Worm (Caenorhabditis elegans) whole organism, L4 larva: Measurements from ENCODE around the gene lon-2.

ENCODE experiments used
- F49E8.2 ChIP-seq: sonication (generic microtip); optimal IDR thresholded peaks from 2 replicates; lab custom pipeline; 2016; ENCODE audit warnings: missing compliant biosample characterization, mild to moderate bottlenecking, missing genetic modification characterization, borderline replicate concordance
- R02D3.7 ChIP-seq: fragments of 150-350 bp; sonication (generic microtip); optimal IDR thresholded peaks from 3 replicates; lab custom pipeline; 2014; ENCODE audit warnings: missing biosample characterization, missing genetic modification characterization
- T20F7.1 ChIP-seq: fragments of 200-800 bp; sonication (Bioruptor generic); optimal IDR thresholded peaks from 2 replicates; lab custom pipeline; 2018; ENCODE audit warnings: mild to moderate bottlenecking, missing genetic modification characterization, missing compliant biosample characterization
- T26A8.4 ChIP-seq: fragments of 200-800 bp; sonication (Bioruptor generic); IDR thresholded peaks from 2 replicates; pipeline ENCODE4 v1.3.6; 2022; ENCODE audit warnings: missing genetic modification characterization, missing compliant biosample characterization
- Y5F2A.4 ChIP-seq: fragments of 200-800 bp; sonication (Bioruptor generic); optimal IDR thresholded peaks from 2 replicates; lab custom pipeline; 2018; ENCODE audit warnings: mild to moderate bottlenecking, missing genetic modification characterization, missing compliant biosample characterization
- ZK546.5 ChIP-seq, 2 experiments: sonication (generic microtip); optimal IDR thresholded peaks; 2 replicates each; lab custom pipeline; 2017; ENCODE audit warnings: missing biosample characterization in 2 of 2, missing genetic modification characterization in 2 of 2
- aha-1 ChIP-seq: fragments of 150-350 bp; peaks from one replicate; lab custom pipeline; 2014; ENCODE audit warnings: missing biosample characterization, missing genetic modification characterization
- arid-1 ChIP-seq: fragments of 200-800 bp; sonication (Bioruptor generic); conservative IDR thresholded peaks from 2 replicates; pipeline ENCODE4 v1.3.6; 2022; ENCODE audit warnings: missing genetic modification reagents, missing genetic modification characterization, missing compliant biosample characterization
- attf-4 ChIP-seq: sonication (generic microtip); optimal IDR thresholded peaks from 3 replicates; lab custom pipeline; 2017; ENCODE audit warnings: missing biosample characterization, missing genetic modification characterization
- ceh-32 ChIP-seq: sonication (generic microtip); optimal IDR thresholded peaks from 2 replicates; lab custom pipeline; 2016; ENCODE audit warnings: mild to moderate bottlenecking, missing genetic modification characterization, missing compliant biosample characterization; ENCODE audit not compliant: poor library complexity
- ceh-62 ChIP-seq: sonication (generic microtip); optimal IDR thresholded peaks from 2 replicates; lab custom pipeline; 2017; ENCODE audit warnings: missing biosample characterization, missing genetic modification characterization
- cey-2 ChIP-seq: sonication (generic microtip); optimal IDR thresholded peaks from 3 replicates; lab custom pipeline; 2017; ENCODE audit warnings: missing genetic modification characterization, mild to moderate bottlenecking, missing compliant biosample characterization, antibody characterized with exemption, borderline replicate concordance; ENCODE audit not compliant: insufficient read depth
- ctbp-1 ChIP-seq: fragments of 200-800 bp; sonication (Bioruptor generic); IDR thresholded peaks from 2 replicates; pipeline ENCODE4 v1.3.6; 2022; ENCODE audit warnings: missing genetic modification reagents, missing genetic modification characterization, missing compliant biosample characterization
- dmd-6 ChIP-seq: fragments of 200-800 bp; sonication (Bioruptor generic); IDR thresholded peaks from 2 replicates; pipeline ENCODE4 v1.3.6; 2022; ENCODE audit warnings: missing genetic modification reagents, missing genetic modification characterization, missing compliant biosample characterization
- dmd-9 ChIP-seq: fragments of 200-800 bp; sonication (Bioruptor generic); IDR thresholded peaks from 2 replicates; pipeline ENCODE4 v1.3.6; 2022; ENCODE audit warnings: missing genetic modification reagents, missing genetic modification characterization, missing compliant biosample characterization
- duxl-1 ChIP-seq: sonication (generic microtip); optimal IDR thresholded peaks from 2 replicates; lab custom pipeline; 2016; ENCODE audit warnings: mild to moderate bottlenecking, missing genetic modification characterization, moderate library complexity, missing compliant biosample characterization; ENCODE audit not compliant: poor library complexity
- egl-27 ChIP-seq: sonication (generic microtip); optimal IDR thresholded peaks from 3 replicates; lab custom pipeline; 2017; ENCODE audit warnings: missing biosample characterization, missing genetic modification reagents, missing genetic modification characterization
- fkh-10 ChIP-seq: fragments of 150-350 bp; optimal IDR thresholded peaks from 2 replicates; lab custom pipeline; 2014; ENCODE audit warnings: missing biosample characterization, missing genetic modification reagents, missing genetic modification characterization
- hif-1 ChIP-seq, 2 experiments: sonication (generic microtip); optimal IDR thresholded peaks; 2 replicates each; lab custom pipeline; 2016 to 2017; ENCODE audit warnings: missing compliant biosample characterization in 2 of 2, missing genetic modification characterization in 2 of 2, missing genetic modification reagents in 2 of 2, missing genotype in 2 of 2, mild to moderate bottlenecking in 1 of 2
- hlh-11 ChIP-seq: fragments of 200-800 bp; sonication (Bioruptor generic); optimal IDR thresholded peaks from 2 replicates; lab custom pipeline; 2018; ENCODE audit warnings: mild to moderate bottlenecking, missing genetic modification characterization, missing compliant biosample characterization
- hmg-1.1 ChIP-seq: fragments of 200-800 bp; sonication (Bioruptor generic); IDR thresholded peaks from 2 replicates; pipeline ENCODE4 v1.3.6; 2022; ENCODE audit warnings: missing genetic modification reagents, missing genetic modification characterization, missing compliant biosample characterization
- jun-1 ChIP-seq: fragments of 150-350 bp; optimal IDR thresholded peaks from 2 replicates; lab custom pipeline; 2014; ENCODE audit warnings: missing biosample characterization, missing genetic modification reagents, missing genetic modification characterization
- lin-1 ChIP-seq: fragments of 200-800 bp; sonication (Bioruptor generic); IDR thresholded peaks from 2 replicates; pipeline ENCODE4 v1.3.6; 2022; ENCODE audit warnings: missing genetic modification reagents, missing genetic modification characterization, missing compliant biosample characterization
- lin-13 ChIP-seq: fragments of 150-350 bp; optimal IDR thresholded peaks from 2 replicates; lab custom pipeline; 2014; ENCODE audit warnings: missing biosample characterization, missing genetic modification reagents, missing genetic modification characterization
- lin-15B ChIP-seq: fragments of 150-350 bp; sonication (generic microtip); optimal IDR thresholded peaks from 3 replicates; lab custom pipeline; 2014; ENCODE audit warnings: missing biosample characterization, missing genetic modification characterization
- lin-39 ChIP-seq: fragments of 150-350 bp; optimal IDR thresholded peaks from 2 replicates; lab custom pipeline; 2014; ENCODE audit warnings: missing biosample characterization, missing genetic modification reagents, missing genetic modification characterization
- lir-3 ChIP-seq: sonication (generic microtip); optimal IDR thresholded peaks from 2 replicates; lab custom pipeline; 2016; ENCODE audit warnings: mild to moderate bottlenecking, missing genetic modification characterization, missing compliant biosample characterization
- madf-5 ChIP-seq, 2 experiments: fragments of 200-800 bp; sonication (Bioruptor generic); IDR thresholded peaks; 2 replicates each; pipeline ENCODE4 v1.3.6; 2022; ENCODE audit warnings: missing compliant biosample characterization in 2 of 2, missing genetic modification characterization in 2 of 2
- mdl-1 ChIP-seq, 2 experiments: fragments of 150-350 bp in 1 of 2; sonication (generic microtip) in 1 of 2; optimal IDR thresholded peaks; 2 replicates each; lab custom pipeline; 2014 to 2017; ENCODE audit warnings: missing biosample characterization in 2 of 2, missing genetic modification characterization in 2 of 2
- mep-1 ChIP-seq: fragments of 150-350 bp; sonication (generic microtip); optimal IDR thresholded peaks from 3 replicates; lab custom pipeline; 2014; ENCODE audit warnings: missing biosample characterization, missing genetic modification characterization
- mxl-2 ChIP-seq: fragments of 200-800 bp; sonication (Bioruptor generic); conservative IDR thresholded peaks from 2 replicates; pipeline ENCODE4 v1.3.6; 2022; ENCODE audit warnings: missing genetic modification reagents, missing genetic modification characterization, missing compliant biosample characterization
- mxl-3 ChIP-seq: fragments of 200-800 bp; sonication (Bioruptor generic); optimal IDR thresholded peaks from 2 replicates; lab custom pipeline; 2018; ENCODE audit warnings: mild to moderate bottlenecking, missing genetic modification characterization, missing compliant biosample characterization
- nhr-102 ChIP-seq: sonication (generic microtip); optimal IDR thresholded peaks from 2 replicates; lab custom pipeline; 2016; ENCODE audit warnings: mild to moderate bottlenecking, missing genetic modification characterization, moderate library complexity, missing compliant biosample characterization
- nhr-25 ChIP-seq: sonication (generic microtip); optimal IDR thresholded peaks from 2 replicates; lab custom pipeline; 2017; ENCODE audit warnings: missing genetic modification characterization, mild to moderate bottlenecking, missing compliant biosample characterization, antibody characterized with exemption, moderate library complexity, borderline replicate concordance; ENCODE audit not compliant: insufficient read depth
- nhr-28 ChIP-seq: fragments of 150-350 bp; optimal IDR thresholded peaks from 2 replicates; lab custom pipeline; 2014; ENCODE audit warnings: missing biosample characterization, missing genetic modification characterization
- nhr-41 ChIP-seq: fragments of 200-800 bp; sonication (Bioruptor generic); IDR thresholded peaks from 2 replicates; pipeline ENCODE4 v1.3.6; 2022; ENCODE audit warnings: missing genetic modification reagents, missing genetic modification characterization, missing compliant biosample characterization
- nhr-42 ChIP-seq: fragments of 200-800 bp; sonication (Bioruptor generic); IDR thresholded peaks from 2 replicates; pipeline ENCODE4 v1.3.6; 2022; ENCODE audit warnings: missing genetic modification characterization, missing compliant biosample characterization
- nhr-6 ChIP-seq: fragments of 150-350 bp; optimal IDR thresholded peaks from 2 replicates; lab custom pipeline; 2014; ENCODE audit warnings: missing biosample characterization, missing genetic modification characterization
- nhr-76 ChIP-seq: fragments of 150-350 bp; optimal IDR thresholded peaks from 2 replicates; lab custom pipeline; 2014; ENCODE audit warnings: missing biosample characterization, missing genetic modification characterization
- php-3 ChIP-seq: fragments of 200-800 bp; sonication (Bioruptor generic); IDR thresholded peaks from 2 replicates; pipeline ENCODE4 v1.3.6; 2022; ENCODE audit warnings: missing genetic modification reagents, missing genetic modification characterization, missing compliant biosample characterization
- sdz-12 ChIP-seq: fragments of 200-800 bp; sonication (Bioruptor generic); optimal IDR thresholded peaks from 2 replicates; lab custom pipeline; 2018; ENCODE audit warnings: mild to moderate bottlenecking, missing genetic modification characterization, missing compliant biosample characterization
- snpc-1.2 ChIP-seq: fragments of 200-800 bp; sonication (Bioruptor generic); IDR thresholded peaks from 2 replicates; pipeline ENCODE4 v1.3.6; 2022; ENCODE audit warnings: missing genetic modification reagents, missing genetic modification characterization, missing compliant biosample characterization
- snpc-4 ChIP-seq: fragments of 150-350 bp; optimal IDR thresholded peaks from 2 replicates; lab custom pipeline; 2014; ENCODE audit warnings: missing biosample characterization, missing genetic modification characterization
- spr-3 ChIP-seq: fragments of 200-800 bp; sonication (Bioruptor generic); optimal IDR thresholded peaks from 2 replicates; lab custom pipeline; 2018; ENCODE audit warnings: mild to moderate bottlenecking, missing genetic modification characterization, missing compliant biosample characterization
- unc-130 ChIP-seq: sonication (generic microtip); optimal IDR thresholded peaks from 2 replicates; lab custom pipeline; 2016; ENCODE audit warnings: missing genetic modification reagents, missing genetic modification characterization, missing compliant biosample characterization
- unc-39 ChIP-seq: sonication (generic microtip); optimal IDR thresholded peaks from 2 replicates; lab custom pipeline; 2017; ENCODE audit warnings: missing biosample characterization, missing genetic modification characterization
- unc-62 ChIP-seq, 3 experiments: fragments of 150-350 bp in 1 of 3; sonication (generic microtip); optimal IDR thresholded peaks in 2 of 3; peaks in 1 of 3; 1 replicate in 1 of 3; 2 replicates in 2 of 3; lab custom pipeline; 2014 to 2017; ENCODE audit warnings: missing biosample characterization in 3 of 3, missing genetic modification characterization in 3 of 3, missing genetic modification reagents in 3 of 3, missing genotype in 1 of 3
- zfp-2 ChIP-seq: sonication (generic microtip); optimal IDR thresholded peaks from 2 replicates; lab custom pipeline; 2016; ENCODE audit warnings: mild to moderate bottlenecking, missing genetic modification characterization, missing compliant biosample characterization
- zip-11 ChIP-seq: fragments of 200-800 bp; sonication (Bioruptor generic); IDR thresholded peaks from 2 replicates; pipeline ENCODE4 v1.3.6; 2022; ENCODE audit warnings: missing genetic modification characterization, missing compliant biosample characterization
- zip-2 ChIP-seq: fragments of 150-350 bp; optimal IDR thresholded peaks from 2 replicates; lab custom pipeline; 2014; ENCODE audit warnings: missing biosample characterization, missing genetic modification characterization
- ztf-11 ChIP-seq: fragments of 150-350 bp; optimal IDR thresholded peaks from 2 replicates; lab custom pipeline; 2014; ENCODE audit warnings: missing biosample characterization, missing genetic modification characterization

lon-2 gene

ce11 chrX:4698271-4698670, 50.6 kb downstream of the lon-2 start:
- TF ChIP-seq nhr-42 (GFP tag; lab: Robert Waterston, UW) (no peak), cey-2 (tag; lab: Kevin White, UChicago) (no peak), mdl-1 (tag; optimal IDR thresholded peaks at IDR 0.05; lab: Kevin White, UChicago) (peak in 1 of 2 experiments; percentile 15), ctbp-1 (GFP tag; lab: Robert Waterston, UW) (no peak), unc-39 (tag; lab: Kevin White, UChicago) (no peak), nhr-102 (peak; percentile 47), mxl-2 (GFP tag; lab: Robert Waterston, UW) (no peak), fkh-10 (GFP tag; lab: Kevin White, UChicago) (no peak), mep-1 (tag; lab: Kevin White, UChicago) (no peak), zfp-2 (tag; lab: Kevin White, UChicago) (no peak), duxl-1 (no peak), hmg-1.1 (GFP tag; lab: Robert Waterston, UW) (no peak), php-3 (0 out of 2 replicates have a peak, but pooled peaks have one; percentile 37), unc-130 (GFP tag; lab: Kevin White, UChicago) (no peak), jun-1 (tag; lab: Kevin White, UChicago) (no peak), lir-3 (tag; lab: Kevin White, UChicago) (no peak), hif-1 (tag; optimal IDR thresholded peaks at IDR 0.05; lab: Kevin White, UChicago) (no peak), snpc-1.2 (GFP tag; lab: Robert Waterston, UW) (no peak), egl-27 (no peak), F49E8.2 (no peak), lin-39 (tag; lab: Kevin White, UChicago) (no peak), aha-1 (tag; lab: Kevin White, UChicago) (peak; percentile 17), lin-1 (GFP tag; lab: Robert Waterston, UW) (no peak), unc-62 (GFP tag; optimal IDR thresholded peaks at IDR 0.05 in 1 of 2; lab: Kevin White, UChicago) (no peak), unc-62 (tag; optimal IDR thresholded peaks at IDR 0.05; lab: Kevin White, UChicago) (no peak), T20F7.1 (GFP tag; lab: Kevin White, UChicago) (peak; percentile 20), attf-4 (tag; lab: Kevin White, UChicago) (no peak), ceh-62 (tag; lab: Kevin White, UChicago) (no peak), ZK546.5 (tag; optimal IDR thresholded peaks at IDR 0.05; lab: Kevin White, UChicago) (no peak), nhr-76 (tag; lab: Kevin White, UChicago) (no peak), R02D3.7 (no peak), lin-15B (tag; lab: Kevin White, UChicago) (no peak), T26A8.4 (GFP tag; lab: Robert Waterston, UW) (no peak), nhr-25 (tag; lab: Kevin White, UChicago) (no peak), ceh-32 (no peak), lin-13 (GFP tag; lab: Kevin White, UChicago) (no peak), arid-1 (no peak), hlh-11 (peak; percentile 80), sdz-12 (GFP tag; lab: Kevin White, UChicago) (no peak), dmd-9 (GFP tag; lab: Robert Waterston, UW) (no peak), ztf-11 (tag; lab: Kevin White, UChicago) (no peak), Y5F2A.4 (GFP tag; lab: Kevin White, UChicago) (no peak), dmd-6 (peak; percentile 66), madf-5 (GFP tag; IDR thresholded peaks at IDR 0.05; lab: Robert Waterston, UW) (0 out of 4 replicates have a peak, but pooled peaks of 1 of the 2 experiments have one; percentile 39), mxl-3 (GFP tag; lab: Kevin White, UChicago) (no peak), snpc-4 (tag; lab: Kevin White, UChicago) (no peak), nhr-6 (tag; lab: Kevin White, UChicago) (no peak), nhr-41 (GFP tag; lab: Robert Waterston, UW) (no peak), zip-11 (GFP tag; lab: Robert Waterston, UW) (no peak), zip-2 (tag; lab: Kevin White, UChicago) (no peak), nhr-28 (peak; percentile 71), spr-3 (GFP tag; lab: Kevin White, UChicago) (no peak)
